Worm (Caenorhabditis elegans): ENCODE measurements around the gene sra-31.

sra-31 gene

DNA sequence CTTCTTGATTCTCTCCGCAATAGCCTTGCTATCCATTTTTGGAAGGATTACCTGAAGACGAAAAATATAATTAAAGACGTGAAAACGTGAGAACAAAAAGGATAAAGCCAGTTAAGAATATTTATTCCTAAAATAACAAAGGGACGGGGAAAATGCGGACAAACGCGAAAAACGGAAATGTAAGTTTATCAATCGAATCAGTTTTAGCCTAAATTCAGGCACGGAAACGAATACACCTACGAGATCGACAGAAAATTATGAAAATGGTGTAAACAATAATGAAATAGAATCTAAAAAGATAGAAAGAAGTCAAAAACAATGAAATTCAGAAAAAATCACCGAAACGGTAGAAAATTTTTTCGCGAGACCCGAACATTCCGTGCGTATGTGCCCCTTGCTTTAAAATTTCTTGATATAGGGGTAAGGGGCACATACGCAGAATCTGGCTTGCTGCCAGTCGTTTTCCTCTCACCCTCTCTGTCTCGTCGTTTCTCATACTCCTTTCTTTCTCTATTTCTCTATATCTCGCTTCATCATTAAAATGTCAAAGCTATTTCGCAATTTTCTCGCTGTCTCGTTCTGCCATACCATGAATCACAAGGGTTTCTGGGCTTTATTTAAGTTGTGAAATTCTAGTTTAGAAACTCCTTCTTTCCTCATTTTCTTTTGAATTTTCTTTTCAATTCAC is 10.5 kb upstream of the sra-31 start, which contains the start of gene icd-1 (continued):
- TF ChIP-seq hpl-2 (GFP tag; optimal IDR thresholded peaks at IDR 0.05): peak; percentile 91
- peak; percentile 88 for TF ChIP-seq irx-1 (tag; optimal IDR thresholded peaks at IDR 0.05)
- TF ChIP-seq sox-4 (tag; optimal IDR thresholded peaks at IDR 0.05): peak; percentile 44
- no peak for TF ChIP-seq nhr-12 (tag; optimal IDR thresholded peaks at IDR 0.05)
- TF ChIP-seq mdl-1 (tag; optimal IDR thresholded peaks at IDR 0.05): peak; percentile 45 to 89
- TF ChIP-seq tlp-1 (tag; optimal IDR thresholded peaks at IDR 0.05): no peak
- TF ChIP-seq nhr-19 (GFP tag; conservative IDR thresholded peaks at IDR 0.05): peak; percentile 96
- TF ChIP-seq jun-1 (tag; optimal IDR thresholded peaks at IDR 0.05): peak; percentile 94
- peak; percentile 99 for TF ChIP-seq nhr-71 (tag; optimal IDR thresholded peaks at IDR 0.05)
- TF ChIP-seq C04F5.9 (tag; optimal IDR thresholded peaks at IDR 0.05): peak; percentile 70
- no peak for TF ChIP-seq C34B4.2 (tag; optimal IDR thresholded peaks at IDR 0.05)
- TF ChIP-seq efl-3 (GFP tag; optimal IDR thresholded peaks at IDR 0.05): no peak
- TF ChIP-seq dpl-1 (GFP tag; optimal IDR thresholded peaks at IDR 0.05): peak; percentile 76 to 81 (median 76)
- peak; percentile 86 for TF ChIP-seq egl-13 (tag; optimal IDR thresholded peaks at IDR 0.05)
- TF ChIP-seq ceh-63 (GFP tag; optimal IDR thresholded peaks at IDR 0.05): no peak
- TF ChIP-seq fkh-8 (tag; optimal IDR thresholded peaks at IDR 0.05): peak; percentile 96
- peak; percentile 94 for TF ChIP-seq nhr-90 (tag; optimal IDR thresholded peaks at IDR 0.05; ENCODE audit: poor library complexity)
- TF ChIP-seq unc-130 (tag; optimal IDR thresholded peaks at IDR 0.05): peak; percentile 74
- peak; percentile 79 for TF ChIP-seq blmp-1 (tag; optimal IDR thresholded peaks at IDR 0.05)
- TF ChIP-seq vab-15 (tag; optimal IDR thresholded peaks at IDR 0.05): no peak
- TF ChIP-seq snpc-4 (tag; optimal IDR thresholded peaks at IDR 0.05): peak; percentile 83
- TF ChIP-seq mab-9 (GFP tag; IDR thresholded peaks at IDR 0.05): peak; percentile 65
- peak; percentile 95 for TF ChIP-seq unc-86 (tag; optimal IDR thresholded peaks at IDR 0.05)
- TF ChIP-seq nhr-20 (tag; optimal IDR thresholded peaks at IDR 0.05): peak; percentile 98
- TF ChIP-seq egl-27 (tag; optimal IDR thresholded peaks at IDR 0.05): peak in 1 of 2 experiments; percentile 82
- TF ChIP-seq grh-1 (GFP tag; IDR thresholded peaks at IDR 0.05): peak; percentile 95
- no peak for TF ChIP-seq Y116A8C.19 (tag; optimal IDR thresholded peaks at IDR 0.05; ENCODE audit: borderline replicate concordance)
- TF ChIP-seq fkh-4 (tag; optimal IDR thresholded peaks at IDR 0.05; ENCODE audit: borderline replicate concordance): peak; percentile 66
- peak; percentile 86 for TF ChIP-seq fkh-10 (GFP tag; optimal IDR thresholded peaks at IDR 0.05)
- TF ChIP-seq alr-1 (tag; optimal IDR thresholded peaks at IDR 0.05; ENCODE audit: borderline replicate concordance): no peak
- peak; percentile 98 for TF ChIP-seq lin-14 (GFP tag; optimal IDR thresholded peaks at IDR 0.05)
- TF ChIP-seq sptf-1 (tag; optimal IDR thresholded peaks at IDR 0.05): no peak
- peak; percentile 94 for TF ChIP-seq mep-1 (tag; optimal IDR thresholded peaks at IDR 0.05)
- no peak for TF ChIP-seq hlh-4 (tag; optimal IDR thresholded peaks at IDR 0.05)
- TF ChIP-seq dsc-1 (tag; optimal IDR thresholded peaks at IDR 0.05): peak; percentile 94
- TF ChIP-seq zag-1 (tag; optimal IDR thresholded peaks at IDR 0.05): peak; percentile 73
- TF ChIP-seq xbp-1 (tag; optimal IDR thresholded peaks at IDR 0.05): peak; percentile 94
- no peak for TF ChIP-seq hlh-17 (GFP tag; optimal IDR thresholded peaks at IDR 0.05; ENCODE audit: borderline replicate concordance)
- TF ChIP-seq nhr-47 (tag; optimal IDR thresholded peaks at IDR 0.05): peak; percentile 97
- no peak for TF ChIP-seq unc-62 (GFP tag; optimal IDR thresholded peaks at IDR 0.05)
- peak; percentile 94 to 96 for TF ChIP-seq lsy-2 (tag; optimal IDR thresholded peaks at IDR 0.05)
- TF ChIP-seq nhr-28 (tag; optimal IDR thresholded peaks at IDR 0.05): no peak
- TF ChIP-seq fos-1 (tag; optimal IDR thresholded peaks at IDR 0.05): peak; percentile 95
- peak; percentile 84 to 87 for TF ChIP-seq lin-35 (GFP tag; optimal IDR thresholded peaks at IDR 0.05)
- peak; percentile 94 for TF ChIP-seq nhr-77 (tag; optimal IDR thresholded peaks at IDR 0.05)
- peak; percentile 67 for TF ChIP-seq mef-2 (tag; optimal IDR thresholded peaks at IDR 0.05)
- peak; percentile 99 for TF ChIP-seq nhr-85 (tag)
- peak; percentile 94 for TF ChIP-seq lin-39 (tag; optimal IDR thresholded peaks at IDR 0.05)
- TF ChIP-seq isw-1 (GFP tag; IDR thresholded peaks at IDR 0.05): peak; percentile 96
- peak; percentile 93 to 96 for TF ChIP-seq efl-1 (optimal IDR thresholded peaks at IDR 0.05)
- peak; percentile 73 to 98 for TF ChIP-seq efl-1 (GFP tag; optimal IDR thresholded peaks at IDR 0.05 in 1 of 2)
- TF ChIP-seq pax-3 (tag; optimal IDR thresholded peaks at IDR 0.05): peak; percentile 90

Measured in whole organism, L1 larva.